Fruit fly (Drosophila melanogaster): ENCODE data around the gene CG42578.

The CG42578 gene

dm6 chrX:20481404-20481803 is 35.2 kb downstream of the CG42578 start:
- no peak for TF ChIP-seq rn (GFP tag; IDR thresholded peaks at IDR 0.05)
- no peak for TF ChIP-seq gl (tag; optimal IDR thresholded peaks at IDR 0.05)

dm6 chrX:20482790-20483564 is 36.8 kb downstream of the CG42578 start:
- TF ChIP-seq CG14655 (GFP tag; optimal IDR thresholded peaks at IDR 0.05) (peak; percentile 72), Pif1B (GFP tag; optimal IDR thresholded peaks at IDR 0.05) (peak; percentile 54), CG17806 (tag; optimal IDR thresholded peaks at IDR 0.05) (peak; percentile 63), CG8159 (tag; optimal IDR thresholded peaks at IDR 0.05) (peak; percentile 78), CG13204 (GFP tag; optimal IDR thresholded peaks at IDR 0.05) (no peak), CG10348 (GFP tag; IDR thresholded peaks at IDR 0.05) (no peak), CG32121 (GFP tag; IDR thresholded peaks at IDR 0.05) (peak; percentile 66), CG34367 (tag; optimal IDR thresholded peaks at IDR 0.05) (peak; percentile 29), CG9948 (tag; optimal IDR thresholded peaks at IDR 0.05) (peak; percentile 58), Pif1A (GFP tag; optimal IDR thresholded peaks at IDR 0.05) (peak; percentile 51), CG4496 (GFP tag; IDR thresholded peaks at IDR 0.05) (peak; percentile 46; the same call in 1 of the 3 replicates), gl (tag; optimal IDR thresholded peaks at IDR 0.05) (no peak), Snoo (tag; optimal IDR thresholded peaks at IDR 0.05) (no peak), CG15710 (tag; optimal IDR thresholded peaks at IDR 0.05) (peak; percentile 63), EcR (GFP tag; optimal IDR thresholded peaks at IDR 0.05) (peak; percentile 45), Ets98B (GFP tag; IDR thresholded peaks at IDR 0.05) (no peak), CG8301 (tag; optimal IDR thresholded peaks at IDR 0.05) (peak; percentile 56), fd96Ca (GFP tag; IDR thresholded peaks at IDR 0.05) (peak; percentile 54; the same call in 2 of the 3 replicates)

- TF ChIP-seq fd96Ca (GFP tag; IDR thresholded peaks at IDR 0.05), result no peak
- TF ChIP-seq CG8301 (tag; optimal IDR thresholded peaks at IDR 0.05), result no peak
- TF ChIP-seq EcR (GFP tag; optimal IDR thresholded peaks at IDR 0.05), result no peak
- TF ChIP-seq CG10348 (GFP tag; IDR thresholded peaks at IDR 0.05), result no peak
- TF ChIP-seq D1 (tag; optimal IDR thresholded peaks at IDR 0.05), result no peak
- TF ChIP-seq CG15710 (tag; optimal IDR thresholded peaks at IDR 0.05), result no peak
Observed at dm6 chrX:20485880-20486279, 39.7 kb downstream of the CG42578 start, which contains the start of gene CG15461. Gene CG15461, plus strand, starts transcription at chrX:20486180.

- no peak for TF ChIP-seq CG12605 (GFP tag; IDR thresholded peaks at IDR 0.05)
- no peak for TF ChIP-seq CG10348 (GFP tag; IDR thresholded peaks at IDR 0.05)
- peak; percentile 78 for TF ChIP-seq CG8159 (tag; optimal IDR thresholded peaks at IDR 0.05)
- peak; percentile 58 for TF ChIP-seq Snoo (tag; optimal IDR thresholded peaks at IDR 0.05)
- no peak for TF ChIP-seq rn (GFP tag; IDR thresholded peaks at IDR 0.05)
- TF ChIP-seq gl (tag; optimal IDR thresholded peaks at IDR 0.05), result no peak
- peak; percentile 25 for TF ChIP-seq CG13204 (GFP tag; optimal IDR thresholded peaks at IDR 0.05)
- no peak for TF ChIP-seq EcR (GFP tag; optimal IDR thresholded peaks at IDR 0.05)
- TF ChIP-seq CG15710 (tag; optimal IDR thresholded peaks at IDR 0.05), result peak; percentile 66
- TF ChIP-seq CG34367 (tag; optimal IDR thresholded peaks at IDR 0.05), result peak; percentile 31
- TF ChIP-seq CG4496 (GFP tag; IDR thresholded peaks at IDR 0.05), result no peak
- TF ChIP-seq CG32121 (GFP tag; IDR thresholded peaks at IDR 0.05), result no peak
- TF ChIP-seq Pif1A (GFP tag; optimal IDR thresholded peaks at IDR 0.05), result peak; percentile 72
- TF ChIP-seq Ets98B (GFP tag; IDR thresholded peaks at IDR 0.05), result 0 out of 2 replicates have a peak, but pooled peaks have one; percentile 32
- peak; percentile 60; the same call in 1 of the 3 replicates for TF ChIP-seq fd96Ca (GFP tag; IDR thresholded peaks at IDR 0.05)
- TF ChIP-seq CG14655 (GFP tag; optimal IDR thresholded peaks at IDR 0.05), result peak; percentile 85
- peak; percentile 70 for TF ChIP-seq Pif1B (GFP tag; optimal IDR thresholded peaks at IDR 0.05)
- TF ChIP-seq CG17806 (tag; optimal IDR thresholded peaks at IDR 0.05), result peak; percentile 61
- TF ChIP-seq D1 (tag; optimal IDR thresholded peaks at IDR 0.05), result peak; percentile 45
- TF ChIP-seq CG9948 (tag; optimal IDR thresholded peaks at IDR 0.05), result peak; percentile 64
- TF ChIP-seq CG8301 (tag; optimal IDR thresholded peaks at IDR 0.05), result peak; percentile 81
Observed at dm6 chrX:20488701-20489122, 42.5 kb downstream of the CG42578 start.

dm6 chrX:20489382-20489994 is 43.3 kb downstream of the CG42578 start:
- TF ChIP-seq CG9948 (tag; optimal IDR thresholded peaks at IDR 0.05) (peak; percentile 33), Snoo (tag; optimal IDR thresholded peaks at IDR 0.05) (peak; percentile 33), CG14655 (GFP tag; optimal IDR thresholded peaks at IDR 0.05) (peak; percentile 10), CG8159 (tag; optimal IDR thresholded peaks at IDR 0.05) (no peak), CG34367 (tag; optimal IDR thresholded peaks at IDR 0.05) (no peak), fd96Ca (GFP tag; IDR thresholded peaks at IDR 0.05) (no peak), CG8301 (tag; optimal IDR thresholded peaks at IDR 0.05) (no peak), rn (GFP tag; IDR thresholded peaks at IDR 0.05) (no peak), EcR (GFP tag; optimal IDR thresholded peaks at IDR 0.05) (no peak), CG15710 (tag; optimal IDR thresholded peaks at IDR 0.05) (no peak)

dm6 chrX:20489995-20490393 is 43.8 kb downstream of the CG42578 start:
- TF ChIP-seq CG8301 (tag; optimal IDR thresholded peaks at IDR 0.05) (no peak), EcR (GFP tag; optimal IDR thresholded peaks at IDR 0.05) (no peak), Pif1B (GFP tag; optimal IDR thresholded peaks at IDR 0.05) (no peak), CG9948 (tag; optimal IDR thresholded peaks at IDR 0.05) (peak; percentile 8), D1 (tag; optimal IDR thresholded peaks at IDR 0.05) (no peak)
